Fruit fly (Drosophila melanogaster) whole organism, embryonic: Measurements from ENCODE around the gene Jhbp3.

Source experiments
- Aef1 ChIP-seq: fragments of 200-800 bp; sonication (Bioruptor generic); IDR thresholded peaks from 3 replicates; pipeline ENCODE4 v1.3.6; 2022; ENCODE audit warnings: missing biosample characterization, missing genetic modification characterization
- Atf-2 ChIP-seq: fragments of 200-800 bp; sonication (Bioruptor generic); optimal IDR thresholded peaks from 2 replicates; lab custom pipeline; 2016; ENCODE audit warnings: missing biosample characterization, missing genetic modification characterization
- Atf6 ChIP-seq: fragments of 200-800 bp; sonication (Bioruptor generic); IDR thresholded peaks from 2 replicates; pipeline ENCODE4 v1.3.6; 2022; ENCODE audit warnings: missing biosample characterization, missing genetic modification characterization
- Bdp1 ChIP-seq: fragments of 200-800 bp; sonication (Bioruptor generic); optimal IDR thresholded peaks from 3 replicates; lab custom pipeline; 2016; ENCODE audit warnings: missing biosample characterization, missing genetic modification characterization
- CG1024 ChIP-seq: fragments of 200-800 bp; sonication (Bioruptor generic); IDR thresholded peaks from 2 replicates; pipeline ENCODE4 v1.3.6; 2022; ENCODE audit warnings: missing biosample characterization, missing genetic modification characterization
- CG11456 ChIP-seq: fragments of 200-800 bp; sonication (Bioruptor generic); IDR thresholded peaks from 3 replicates; pipeline ENCODE4 v1.3.6; 2022; ENCODE audit warnings: missing biosample characterization, missing genetic modification characterization
- CG11695 ChIP-seq: fragments of 200-800 bp; sonication (Bioruptor generic); IDR thresholded peaks from 3 replicates; pipeline ENCODE4 v1.3.6; 2022; ENCODE audit warnings: missing biosample characterization, missing genetic modification characterization
- CG11723 ChIP-seq: fragments of 200-800 bp; sonication (Bioruptor generic); optimal IDR thresholded peaks from 2 replicates; lab custom pipeline; 2017; ENCODE audit warnings: missing biosample characterization, mild to moderate bottlenecking, missing genetic modification characterization
- CG1832 ChIP-seq: fragments of 200-800 bp; sonication (Bioruptor generic); optimal IDR thresholded peaks from 2 replicates; lab custom pipeline; 2017; ENCODE audit warnings: missing biosample characterization, mild to moderate bottlenecking, missing genetic modification characterization, inconsistent platforms
- CG2120 ChIP-seq: fragments of 200-800 bp; sonication (Bioruptor generic); optimal IDR thresholded peaks from 3 replicates; lab custom pipeline; 2016; ENCODE audit warnings: missing biosample characterization, missing genetic modification characterization
- CG31365 ChIP-seq: fragments of 200-800 bp; sonication (Bioruptor generic); optimal IDR thresholded peaks from 2 replicates; lab custom pipeline; 2018; ENCODE audit warnings: missing biosample characterization, mild to moderate bottlenecking, missing genetic modification characterization
- CG3163 ChIP-seq: fragments of 200-800 bp; sonication (Bioruptor generic); optimal IDR thresholded peaks from 3 replicates; lab custom pipeline; 2016; ENCODE audit warnings: missing biosample characterization, missing genetic modification characterization
- CG32772 ChIP-seq: fragments of 200-800 bp; sonication (Bioruptor generic); IDR thresholded peaks from 2 replicates; pipeline ENCODE4 v1.3.6; 2022; ENCODE audit warnings: missing biosample characterization, missing genetic modification characterization
- CG3407 ChIP-seq: fragments of 200-800 bp; sonication (Bioruptor generic); optimal IDR thresholded peaks from 2 replicates; lab custom pipeline; 2018; ENCODE audit warnings: missing biosample characterization, mild to moderate bottlenecking, missing genetic modification characterization
- CG34376 ChIP-seq: fragments of 200-800 bp; sonication (Bioruptor generic); optimal IDR thresholded peaks from 2 replicates; lab custom pipeline; 2018; ENCODE audit warnings: missing biosample characterization, mild to moderate bottlenecking, missing genetic modification characterization
- CG3847 ChIP-seq: fragments of 200-800 bp; sonication (Bioruptor generic); IDR thresholded peaks from 2 replicates; pipeline ENCODE4 v1.3.6; 2022; ENCODE audit warnings: missing biosample characterization, missing genetic modification characterization
- CG4820 ChIP-seq: fragments of 200-800 bp; sonication (Bioruptor generic); optimal IDR thresholded peaks from 3 replicates; lab custom pipeline; 2016; ENCODE audit warnings: missing biosample characterization, missing genetic modification characterization
- CG6683 ChIP-seq: fragments of 200-800 bp; sonication (Bioruptor generic); optimal IDR thresholded peaks from 2 replicates; lab custom pipeline; 2017; ENCODE audit warnings: missing biosample characterization, mild to moderate bottlenecking, missing genetic modification characterization, missing genetic modification reagents
- CG8944 ChIP-seq: fragments of 200-800 bp; sonication (Bioruptor generic); optimal IDR thresholded peaks from 3 replicates; lab custom pipeline; 2016; ENCODE audit warnings: missing biosample characterization, missing genetic modification characterization
- Dll ChIP-seq: fragments of 200-800 bp; sonication (Bioruptor generic); IDR thresholded peaks from 4 replicates; pipeline ENCODE4 v1.3.6; 2022; ENCODE audit warnings: missing biosample characterization, missing genetic modification characterization; ENCODE audit not compliant: partially characterized antibody
- ERR ChIP-seq: fragments of 200-800 bp; sonication (Bioruptor generic); optimal IDR thresholded peaks from 2 replicates; lab custom pipeline; 2016; ENCODE audit warnings: missing biosample characterization, missing genetic modification characterization
- Fer3 ChIP-seq: fragments of 200-800 bp; sonication (Bioruptor generic); optimal IDR thresholded peaks from 2 replicates; lab custom pipeline; 2018; ENCODE audit warnings: missing biosample characterization, mild to moderate bottlenecking, missing genetic modification characterization, moderate library complexity
- GATAe ChIP-seq: fragments of 200-800 bp; sonication (Bioruptor generic); conservative IDR thresholded peaks from 2 replicates; pipeline ENCODE4 v1.3.6; 2022; ENCODE audit warnings: missing biosample characterization, missing genetic modification characterization
- HmgZ ChIP-seq: fragments of 200-800 bp; sonication (Bioruptor generic); optimal IDR thresholded peaks from 2 replicates; lab custom pipeline; 2018; ENCODE audit warnings: missing biosample characterization, mild to moderate bottlenecking, missing genetic modification characterization
- Hr51 ChIP-seq, 2 experiments: fragments of 200-800 bp; sonication (Bioruptor generic); optimal IDR thresholded peaks; 2 replicates in 1 of 2; 3 replicates in 1 of 2; lab custom pipeline; 2016 to 2018; ENCODE audit warnings: missing biosample characterization in 2 of 2, missing genetic modification characterization in 2 of 2, mild to moderate bottlenecking in 1 of 2, moderate library complexity in 1 of 2
- Lhr ChIP-seq: fragments of 200-800 bp; sonication (Bioruptor generic); optimal IDR thresholded peaks from 3 replicates; lab custom pipeline; 2017; ENCODE audit warnings: mild to moderate bottlenecking, missing biosample characterization, missing genetic modification reagents, missing genetic modification characterization
- NC2β ChIP-seq: fragments of 200-800 bp; sonication (Bioruptor generic); optimal IDR thresholded peaks from 2 replicates; lab custom pipeline; 2016; ENCODE audit warnings: missing biosample characterization, missing genetic modification characterization
- Optix ChIP-seq: fragments of 200-800 bp; sonication (Bioruptor generic); IDR thresholded peaks from 3 replicates; pipeline ENCODE4 v1.3.6; 2022; ENCODE audit warnings: missing biosample characterization, missing genetic modification characterization
- Stat92E ChIP-seq, 3 experiments: fragments of >200 bp in 2 of 3; fragments of 200-800 bp in 1 of 3; sonication (Bioruptor generic) in 1 of 3; optimal IDR thresholded peaks; 2 replicates each; lab custom pipeline; 2017 to 2019; ENCODE audit warnings: missing biosample characterization in 3 of 3, missing genetic modification characterization in 3 of 3, mild to moderate bottlenecking in 1 of 3, moderate library complexity in 1 of 3
- Xrp1 ChIP-seq: fragments of 200-800 bp; sonication (Bioruptor generic); IDR thresholded peaks from 2 replicates; pipeline ENCODE4 v1.3.6; 2022; ENCODE audit warnings: missing biosample characterization, missing genetic modification characterization
- cad ChIP-seq: fragments of >200 bp; optimal IDR thresholded peaks from 2 replicates; lab custom pipeline; 2017; ENCODE audit warnings: missing biosample characterization, missing genetic modification characterization
- chm ChIP-seq: fragments of 200-800 bp; sonication (Bioruptor generic); IDR thresholded peaks from 2 replicates; pipeline ENCODE4 v1.3.6; 2022; ENCODE audit warnings: missing biosample characterization, missing genetic modification characterization
- da ChIP-seq: fragments of 200-800 bp; sonication (Bioruptor generic); optimal IDR thresholded peaks from 2 replicates; lab custom pipeline; 2016; ENCODE audit warnings: missing biosample characterization, missing genetic modification characterization
- dysf ChIP-seq: fragments of 200-800 bp; sonication (Bioruptor generic); IDR thresholded peaks from 3 replicates; pipeline ENCODE4 v1.3.6; 2022; ENCODE audit warnings: missing biosample characterization, missing genetic modification characterization
- fd64A ChIP-seq: fragments of 200-800 bp; sonication (Bioruptor generic); optimal IDR thresholded peaks from 3 replicates; lab custom pipeline; 2018; ENCODE audit warnings: missing biosample characterization, mild to moderate bottlenecking, missing genetic modification characterization
- fru ChIP-seq: fragments of >200 bp; optimal IDR thresholded peaks from 2 replicates; lab custom pipeline; 2017
- jumu ChIP-seq: fragments of 200-800 bp; sonication (Bioruptor generic); optimal IDR thresholded peaks from 3 replicates; lab custom pipeline; 2016; ENCODE audit warnings: missing biosample characterization, missing genetic modification characterization
- mirr ChIP-seq: fragments of 200-800 bp; sonication (Bioruptor generic); optimal IDR thresholded peaks from 3 replicates; lab custom pipeline; 2018; ENCODE audit warnings: missing biosample characterization, mild to moderate bottlenecking, missing genetic modification characterization
- nerfin-1 ChIP-seq: fragments of 200-800 bp; sonication (Bioruptor generic); optimal IDR thresholded peaks from 3 replicates; lab custom pipeline; 2019; ENCODE audit warnings: missing biosample characterization, mild to moderate bottlenecking, missing genetic modification characterization, moderate library complexity
- nmo ChIP-seq: fragments of 200-800 bp; sonication (Bioruptor generic); optimal IDR thresholded peaks from 2 replicates; lab custom pipeline; 2018; ENCODE audit warnings: missing biosample characterization, mild to moderate bottlenecking, missing genetic modification characterization, moderate library complexity
- pb ChIP-seq: fragments of 200-800 bp; sonication (Bioruptor generic); optimal IDR thresholded peaks from 3 replicates; lab custom pipeline; 2016; ENCODE audit warnings: missing biosample characterization, missing genetic modification characterization
- pnt ChIP-seq: fragments of 200-800 bp; sonication (Bioruptor generic); optimal IDR thresholded peaks from 3 replicates; lab custom pipeline; 2016; ENCODE audit warnings: missing biosample characterization, missing genetic modification characterization
- repo ChIP-seq: fragments of 200-800 bp; sonication (Bioruptor generic); optimal IDR thresholded peaks from 2 replicates; lab custom pipeline; 2016; ENCODE audit warnings: missing biosample characterization, missing genetic modification characterization
- slp2 ChIP-seq: fragments of 200-800 bp; sonication (Bioruptor generic); optimal IDR thresholded peaks from 2 replicates; lab custom pipeline; 2016; ENCODE audit warnings: missing biosample characterization, missing genetic modification characterization
- sob ChIP-seq: fragments of 200-800 bp; sonication (Bioruptor generic); IDR thresholded peaks from 2 replicates; pipeline ENCODE4 v1.3.6; 2022; ENCODE audit warnings: missing biosample characterization, missing genetic modification characterization
- tin ChIP-seq: fragments of 200-800 bp; sonication (Bioruptor generic); optimal IDR thresholded peaks from 3 replicates; lab custom pipeline; 2016; ENCODE audit warnings: missing biosample characterization, missing genetic modification characterization
- tll ChIP-seq, 2 experiments: fragments of 200-800 bp in 1 of 2; fragments of >200 bp in 1 of 2; sonication (Bioruptor generic) in 1 of 2; optimal IDR thresholded peaks; 2 replicates each; lab custom pipeline; 2017 to 2019; ENCODE audit warnings: missing biosample characterization in 2 of 2, missing genetic modification characterization in 2 of 2, mild to moderate bottlenecking in 1 of 2, moderate library complexity in 1 of 2
- unpg ChIP-seq: fragments of 200-800 bp; sonication (Bioruptor generic); optimal IDR thresholded peaks from 3 replicates; lab custom pipeline; 2018; ENCODE audit warnings: missing biosample characterization, mild to moderate bottlenecking, missing genetic modification characterization, moderate library complexity
- wdn ChIP-seq: fragments of 200-800 bp; sonication (Bioruptor generic); IDR thresholded peaks from 2 replicates; pipeline ENCODE4 v1.3.6; 2022; ENCODE audit warnings: missing biosample characterization, missing genetic modification characterization
- zen2 ChIP-seq: fragments of 200-800 bp; sonication (Bioruptor generic); IDR thresholded peaks from 3 replicates; pipeline ENCODE4 v1.3.6; 2022; ENCODE audit warnings: missing biosample characterization, missing genetic modification characterization; ENCODE audit not compliant: partially characterized antibody

The Jhbp3 gene

DNA sequence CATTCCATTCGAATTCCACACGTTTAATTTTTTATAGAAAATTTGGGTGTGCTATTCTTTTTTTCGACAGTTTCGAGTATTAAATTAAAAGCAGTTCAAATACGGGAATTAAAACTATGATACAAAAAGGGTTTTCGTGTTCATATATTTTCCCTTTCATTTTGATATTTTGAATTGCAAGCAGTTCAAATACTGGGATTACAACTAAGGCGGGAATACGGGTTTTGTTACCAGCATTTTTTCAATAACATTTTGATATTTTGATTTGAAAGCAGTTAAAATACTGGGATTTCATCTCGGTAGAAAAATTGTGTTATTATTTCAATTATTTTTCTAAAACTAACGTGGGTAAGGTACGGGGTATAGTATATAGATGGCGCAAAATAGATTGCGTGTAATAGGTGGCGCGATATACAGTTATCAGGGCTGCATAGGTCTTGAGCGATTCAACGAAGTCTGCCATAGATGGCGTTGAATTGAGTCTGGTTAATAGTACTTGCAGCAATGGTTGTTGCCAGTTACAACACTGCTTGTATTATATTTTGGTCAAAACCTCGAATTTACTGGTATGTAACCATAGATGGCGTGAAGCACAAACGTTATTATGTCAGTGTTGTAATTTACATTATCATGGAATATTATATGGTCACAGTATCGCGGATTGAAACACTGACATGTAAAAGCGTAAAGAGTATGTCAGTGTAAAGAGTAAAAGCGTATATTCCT is 15.5 kb upstream of the Jhbp3 start (continued):
- TF ChIP-seq CG11695 (GFP tag; lab: Robert Waterston, UW) = no peak
- TF ChIP-seq CG11723 = no peak
- TF ChIP-seq fru (lab: Kevin White, UChicago) = no peak
- TF ChIP-seq CG6683 (GFP tag; lab: Kevin White, UChicago) = peak; percentile 29
- peak; percentile 93 for TF ChIP-seq Lhr (GFP tag; lab: Kevin White, UChicago)
- TF ChIP-seq CG3847 (GFP tag; lab: Robert Waterston, UW) = peak; percentile 73
- peak; percentile 66 for TF ChIP-seq NC2β (GFP tag; lab: Kevin White, UChicago)
- TF ChIP-seq zen2 (GFP tag; lab: Robert Waterston, UW) = no peak
- no peak for TF ChIP-seq fd64A (GFP tag; lab: Kevin White, UChicago)
- TF ChIP-seq repo (GFP tag; lab: Kevin White, UChicago) = peak; percentile 67
- TF ChIP-seq CG11456 (GFP tag; lab: Robert Waterston, UW) = peak; percentile 94; the same call in 2 of the 3 replicates
- TF ChIP-seq HmgZ (tag; lab: Kevin White, UChicago) = peak; percentile 67
- peak; percentile 59; the same call in 1 of the 3 replicates for TF ChIP-seq Optix
- TF ChIP-seq nmo = peak; percentile 56
- no peak for TF ChIP-seq wdn (GFP tag; lab: Robert Waterston, UW)
- peak; percentile 79 for TF ChIP-seq sob (GFP tag; lab: Robert Waterston, UW)
- TF ChIP-seq pb = no peak
- TF ChIP-seq CG34376 (GFP tag; lab: Kevin White, UChicago) = no peak
- peak; percentile 39 for TF ChIP-seq CG4820
- TF ChIP-seq unpg = peak; percentile 27
- peak; percentile 66 for TF ChIP-seq CG1024 (GFP tag; lab: Robert Waterston, UW)
- TF ChIP-seq Dll (GFP tag; lab: Robert Waterston, UW) = no peak
- TF ChIP-seq CG31365 (tag; lab: Kevin White, UChicago) = peak; percentile 100
- TF ChIP-seq tin (GFP tag; lab: Kevin White, UChicago) = peak; percentile 82
- TF ChIP-seq CG32772 (GFP tag; lab: Robert Waterston, UW) = peak; percentile 53; the same call in 1 of the 2 replicates
- no peak for TF ChIP-seq ERR
- no peak for TF ChIP-seq cad
- peak; percentile 34; the same call in 1 of the 3 replicates for TF ChIP-seq Aef1 (GFP tag; lab: Robert Waterston, UW)
- no peak for TF ChIP-seq Atf6 (GFP tag; lab: Robert Waterston, UW)
- no peak for TF ChIP-seq GATAe (GFP tag; lab: Robert Waterston, UW)
- no peak for TF ChIP-seq nerfin-1 (tag; lab: Kevin White, UChicago)
- TF ChIP-seq Bdp1 (GFP tag; lab: Kevin White, UChicago) = no peak
- peak; percentile 39 for TF ChIP-seq Fer3 (tag; lab: Kevin White, UChicago)
- TF ChIP-seq jumu (GFP tag; lab: Kevin White, UChicago) = peak; percentile 38
- TF ChIP-seq CG2120 = peak; percentile 69
- peak; percentile 47 for TF ChIP-seq da (GFP tag; lab: Kevin White, UChicago)
- peak; percentile 61; the same call in 2 of the 3 replicates for TF ChIP-seq dysf (GFP tag; lab: Robert Waterston, UW)
- peak; percentile 28 to 67 for TF ChIP-seq Hr51 (GFP tag; optimal IDR thresholded peaks at IDR 0.05; lab: Kevin White, UChicago)
- TF ChIP-seq pnt (GFP tag; lab: Kevin White, UChicago) = peak; percentile 57
- TF ChIP-seq Stat92E (GFP tag; optimal IDR thresholded peaks at IDR 0.05; lab: Kevin White, UChicago) = no peak
- TF ChIP-seq Atf-2 (GFP tag; lab: Kevin White, UChicago) = peak; percentile 70
- TF ChIP-seq mirr (GFP tag; lab: Kevin White, UChicago) = no peak
- TF ChIP-seq CG3407 (GFP tag; lab: Kevin White, UChicago) = no peak
- peak; percentile 67 for TF ChIP-seq CG3163 (GFP tag; lab: Kevin White, UChicago)
- peak; percentile 71 for TF ChIP-seq chm
- TF ChIP-seq slp2 = peak; percentile 38
- TF ChIP-seq CG1832 (GFP tag; lab: Kevin White, UChicago) = no peak
- 0 out of 2 replicates have a peak, but pooled peaks have one; percentile 6 for TF ChIP-seq Xrp1
- TF ChIP-seq CG8944 (GFP tag; lab: Kevin White, UChicago) = peak; percentile 73
- no peak for TF ChIP-seq tll (GFP tag; optimal IDR thresholded peaks at IDR 0.05; lab: Kevin White, UChicago)
